Worm (Caenorhabditis elegans) whole organism, L4/young adult: ENCODE results near the gene T24A6.17.

Experiments used
- W03F9.2 ChIP-seq: fragments of 150-350 bp; optimal IDR thresholded peaks from 2 replicates; lab custom pipeline; 2014; ENCODE audit warnings: missing biosample characterization, missing genetic modification characterization
- dao-5 ChIP-seq: sonication (generic microtip); optimal IDR thresholded peaks from 2 replicates; lab custom pipeline; 2016; ENCODE audit warnings: missing genotype, missing genetic modification characterization, moderate library complexity, missing compliant biosample characterization
- him-1 ChIP-seq: sonication (generic microtip); optimal IDR thresholded peaks from 2 replicates; lab custom pipeline; 2016; ENCODE audit warnings: missing genotype, missing genetic modification reagents, missing genetic modification characterization, missing compliant biosample characterization

DNA sequence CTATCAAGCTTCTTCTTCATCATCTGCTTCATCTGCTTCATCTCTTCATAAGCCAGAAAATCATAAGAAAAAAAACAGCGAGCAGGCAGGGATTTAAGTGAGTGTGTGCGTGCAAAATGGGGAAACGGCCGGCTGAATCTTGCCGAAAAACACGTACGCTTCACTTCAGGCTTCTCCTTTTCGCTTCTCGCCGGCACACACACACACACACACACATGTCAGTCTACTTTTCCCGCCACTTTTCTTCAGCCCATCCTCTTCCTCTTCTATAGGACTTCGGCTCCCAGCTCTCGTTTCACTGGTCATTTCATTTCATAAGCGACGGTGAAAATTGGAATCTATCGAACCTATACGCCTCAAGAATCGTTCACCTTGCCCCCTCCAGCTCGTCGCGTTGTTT lies 15.0 kb upstream of the T24A6.17 start:
- no peak for TF ChIP-seq dao-5 (tag; lab: Kevin White, UChicago)
- no peak for TF ChIP-seq him-1 (tag; lab: Kevin White, UChicago)
- TF ChIP-seq W03F9.2 = no peak
